Worm (Caenorhabditis elegans): ENCODE results near the gene srh-71.

DNA sequence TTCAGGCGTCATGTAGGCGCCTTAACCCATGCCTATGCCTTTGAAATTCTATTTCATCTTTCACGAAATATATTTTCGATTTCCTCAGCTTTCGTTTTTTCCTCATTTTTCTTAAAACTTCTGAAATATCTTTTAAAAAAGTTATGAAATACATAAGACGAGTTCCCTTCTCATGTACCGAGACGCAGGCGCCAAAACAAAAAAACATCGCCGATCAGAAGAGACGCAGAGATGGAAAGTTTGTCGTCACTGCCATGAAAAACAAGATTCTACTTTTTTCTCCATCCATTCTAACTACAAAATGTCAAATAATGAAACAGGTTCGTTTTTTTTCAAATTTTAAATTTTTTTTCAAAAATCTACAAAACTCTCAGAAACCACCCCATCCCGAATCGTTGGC lies 5.7 kb downstream of the srh-71 start, which contains the start of gene chil-24:
- TF ChIP-seq him-1 (tag; optimal IDR thresholded peaks at IDR 0.05) (no peak), dao-5 (tag; optimal IDR thresholded peaks at IDR 0.05) (no peak), W03F9.2 (tag; optimal IDR thresholded peaks at IDR 0.05) (no peak)
